Fruit fly (Drosophila melanogaster): ENCODE data around the gene CG13299.

The CG13299 gene

dm6 chr3L:6220187-6220586 is 12.0 kb downstream of the CG13299 start, which contains the start of gene CG33946:
Gene CG33946, plus strand, starts transcription at chr3L:6220578.
- TF ChIP-seq Mio (GFP tag; optimal IDR thresholded peaks at IDR 0.05) (no peak), GATAd (GFP tag; optimal IDR thresholded peaks at IDR 0.05) (no peak), Sp1 (GFP tag; optimal IDR thresholded peaks at IDR 0.05) (peak; percentile 2), CG9705 (GFP tag; optimal IDR thresholded peaks at IDR 0.05) (no peak), rgr (GFP tag; optimal IDR thresholded peaks at IDR 0.05) (peak; percentile 63), br (GFP tag; optimal IDR thresholded peaks at IDR 0.05) (peak; percentile 23), HLH106 (tag; optimal IDR thresholded peaks at IDR 0.05) (peak; percentile 30), psq (GFP tag; optimal IDR thresholded peaks at IDR 0.05) (peak; percentile 47), OdsH (GFP tag; optimal IDR thresholded peaks at IDR 0.05) (peak; percentile 17), Rel (GFP tag; optimal IDR thresholded peaks at IDR 0.05) (no peak), Rel (tag; optimal IDR thresholded peaks at IDR 0.05) (no peak), dmrt93B (GFP tag; optimal IDR thresholded peaks at IDR 0.05) (peak; percentile 35), Hr78 (GFP tag; optimal IDR thresholded peaks at IDR 0.05) (no peak), fru (GFP tag; optimal IDR thresholded peaks at IDR 0.05) (peak; percentile 36), usp (GFP tag; optimal IDR thresholded peaks at IDR 0.05) (no peak), Vsx2 (GFP tag; optimal IDR thresholded peaks at IDR 0.05; ENCODE audit: partially characterized antibody) (no peak), pan (optimal IDR thresholded peaks at IDR 0.05) (no peak), dsf (GFP tag; optimal IDR thresholded peaks at IDR 0.05; ENCODE audit: borderline replicate concordance) (no peak), N (GFP tag; optimal IDR thresholded peaks at IDR 0.05) (no peak), ey (GFP tag; optimal IDR thresholded peaks at IDR 0.05) (peak; percentile 63), Jra (GFP tag; optimal IDR thresholded peaks at IDR 0.05) (no peak), brk (GFP tag; optimal IDR thresholded peaks at IDR 0.05) (no peak), foxo (GFP tag; optimal IDR thresholded peaks at IDR 0.05) (peak in 1 of 2 experiments; percentile 54), dl (GFP tag; optimal IDR thresholded peaks at IDR 0.05; ENCODE audit: insufficient read depth in 1 of 2, partially characterized antibody in 2 of 2) (no peak), h (GFP tag; optimal IDR thresholded peaks at IDR 0.05) (peak; percentile 61), sv (GFP tag; optimal IDR thresholded peaks at IDR 0.05) (no peak), Hnf4 (GFP tag; optimal IDR thresholded peaks at IDR 0.05) (no peak), CG32264 (GFP tag; optimal IDR thresholded peaks at IDR 0.05) (no peak), Abd-B (GFP tag; optimal IDR thresholded peaks at IDR 0.05) (no peak)

- TF ChIP-seq Sp1 (GFP tag; optimal IDR thresholded peaks at IDR 0.05) (no peak), h (GFP tag; optimal IDR thresholded peaks at IDR 0.05) (no peak), sage (GFP tag; optimal IDR thresholded peaks at IDR 0.05) (peak; percentile 75), CrebA (GFP tag; optimal IDR thresholded peaks at IDR 0.05; ENCODE audit: borderline replicate concordance) (peak; percentile 84), psq (GFP tag; optimal IDR thresholded peaks at IDR 0.05) (peak; percentile 84), OdsH (GFP tag; optimal IDR thresholded peaks at IDR 0.05) (no peak), N (GFP tag; optimal IDR thresholded peaks at IDR 0.05) (no peak), lola (GFP tag; optimal IDR thresholded peaks at IDR 0.05) (no peak), Rel (GFP tag; optimal IDR thresholded peaks at IDR 0.05) (peak; percentile 57), Rel (tag; optimal IDR thresholded peaks at IDR 0.05) (no peak), foxo (GFP tag; optimal IDR thresholded peaks at IDR 0.05) (peak in 1 of 2 experiments; percentile 52), dl (GFP tag; optimal IDR thresholded peaks at IDR 0.05; ENCODE audit: insufficient read depth in 1 of 2, partially characterized antibody in 2 of 2) (peak in 1 of 2 experiments; percentile 23), tai (GFP tag; optimal IDR thresholded peaks at IDR 0.05) (no peak)
These were observed 13.5 kb downstream of the CG13299 start for dm6 chr3L:6218517-6219155.

DNA sequence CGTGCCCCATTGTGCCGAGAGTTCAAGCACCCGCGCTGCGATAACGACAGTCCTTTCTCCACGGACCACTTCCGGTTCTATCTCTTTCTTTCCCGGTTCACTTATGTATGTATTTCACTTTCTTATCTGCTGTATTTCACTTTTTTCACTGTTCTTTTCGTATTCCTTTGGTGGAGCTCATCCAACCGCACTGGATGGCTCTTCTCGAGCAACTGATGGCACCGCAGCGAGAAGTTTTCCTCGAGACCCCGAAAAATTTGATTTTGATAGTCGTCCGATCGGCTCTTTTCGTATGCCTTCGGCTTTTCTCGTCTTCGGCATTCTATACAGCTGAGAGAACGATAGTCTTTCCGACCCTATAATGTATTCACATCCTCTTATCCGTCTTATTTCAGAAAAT is 14.4 kb downstream of the CG13299 start, which contains the start of gene LanA:
TSS of gene LanA (minus strand) at position 217 of the 400 bp plus-strand sequence.
- TF ChIP-seq Dfd (GFP tag; optimal IDR thresholded peaks at IDR 0.05) (no peak), Vsx2 (GFP tag; optimal IDR thresholded peaks at IDR 0.05; ENCODE audit: partially characterized antibody) (peak; percentile 22), Dif (GFP tag; optimal IDR thresholded peaks at IDR 0.05; ENCODE audit: partially characterized antibody) (peak; percentile 52), Hr78 (GFP tag; optimal IDR thresholded peaks at IDR 0.05) (no peak), Rel (GFP tag; optimal IDR thresholded peaks at IDR 0.05) (no peak), Rel (tag; optimal IDR thresholded peaks at IDR 0.05) (peak; percentile 45), Sp1 (GFP tag; optimal IDR thresholded peaks at IDR 0.05) (peak; percentile 6), Mio (GFP tag; optimal IDR thresholded peaks at IDR 0.05) (no peak), HLH106 (tag; optimal IDR thresholded peaks at IDR 0.05) (peak; percentile 8), Hr83 (GFP tag; optimal IDR thresholded peaks at IDR 0.05; ENCODE audit: poor library complexity, severe bottlenecking) (peak; percentile 16)

All from whole organism, wandering third instar larva.